Worm (Caenorhabditis elegans): ENCODE data around the gene Y41E3.18.

Y41E3.18 gene

DNA sequence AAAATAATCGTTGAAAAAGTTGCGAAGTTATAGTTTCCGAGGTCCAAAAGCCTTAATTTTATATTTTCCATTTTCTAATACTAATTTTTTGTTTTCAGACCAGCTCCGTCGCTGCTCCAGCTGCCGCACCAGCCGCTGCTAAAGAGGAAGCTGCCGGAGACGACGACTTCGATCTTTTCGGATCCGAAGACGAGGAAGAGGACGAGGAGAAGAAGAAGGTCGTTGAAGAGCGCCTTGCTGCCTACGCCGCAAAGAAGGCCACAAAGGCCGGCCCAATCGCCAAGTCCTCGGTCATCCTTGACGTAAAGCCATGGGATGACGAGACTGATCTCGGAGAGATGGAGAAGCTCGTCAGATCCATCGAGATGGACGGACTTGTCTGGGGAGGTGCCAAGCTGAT, 26.7 kb downstream of the Y41E3.18 start (continued):
- TF ChIP-seq ztf-26 (tag; optimal IDR thresholded peaks at IDR 0.05) (no peak), ama-1 (optimal IDR thresholded peaks at IDR 0.05) (no peak), ama-1 (GFP tag; optimal IDR thresholded peaks at IDR 0.05) (no peak), F33H1.4 (GFP tag; IDR thresholded peaks at IDR 0.05) (no peak), Y95B8A.8 (GFP tag; IDR thresholded peaks at IDR 0.05) (no peak), him-1 (tag; optimal IDR thresholded peaks at IDR 0.05) (no peak), aptf-2 (GFP tag; conservative IDR thresholded peaks at IDR 0.05) (no peak), pbrm-1 (GFP tag; IDR thresholded peaks at IDR 0.05) (0 out of 2 replicates have a peak, but pooled peaks have one; percentile 9), F22D6.2 (tag; optimal IDR thresholded peaks at IDR 0.05) (no peak), ztf-18 (tag; optimal IDR thresholded peaks at IDR 0.05) (no peak), ceh-27 (GFP tag; optimal IDR thresholded peaks at IDR 0.05) (no peak), lsy-27 (tag; optimal IDR thresholded peaks at IDR 0.05; ENCODE audit: borderline replicate concordance, insufficient read depth) (no peak), hlh-26 (GFP tag; conservative IDR thresholded peaks at IDR 0.05) (no peak), zim-3 (tag; optimal IDR thresholded peaks at IDR 0.05) (no peak), xnd-1 (tag; optimal IDR thresholded peaks at IDR 0.05) (no peak), mcd-1 (GFP tag; IDR thresholded peaks at IDR 0.05) (peak; percentile 34; the same call in 1 of the 2 replicates), nfya-2 (GFP tag; IDR thresholded peaks at IDR 0.05) (no peak), ets-4 (GFP tag; optimal IDR thresholded peaks at IDR 0.05) (no peak), gei-17 (GFP tag; optimal IDR thresholded peaks at IDR 0.05) (no peak), let-526 (GFP tag; IDR thresholded peaks at IDR 0.05) (no peak), B0019.2 (GFP tag; conservative IDR thresholded peaks at IDR 0.05) (no peak), attf-3 (GFP tag; conservative IDR thresholded peaks at IDR 0.05) (no peak), ceh-40 (GFP tag; IDR thresholded peaks at IDR 0.05) (no peak), aptf-3 (GFP tag; IDR thresholded peaks at IDR 0.05) (no peak), lsl-1 (GFP tag; optimal IDR thresholded peaks at IDR 0.05) (no peak)

DNA sequence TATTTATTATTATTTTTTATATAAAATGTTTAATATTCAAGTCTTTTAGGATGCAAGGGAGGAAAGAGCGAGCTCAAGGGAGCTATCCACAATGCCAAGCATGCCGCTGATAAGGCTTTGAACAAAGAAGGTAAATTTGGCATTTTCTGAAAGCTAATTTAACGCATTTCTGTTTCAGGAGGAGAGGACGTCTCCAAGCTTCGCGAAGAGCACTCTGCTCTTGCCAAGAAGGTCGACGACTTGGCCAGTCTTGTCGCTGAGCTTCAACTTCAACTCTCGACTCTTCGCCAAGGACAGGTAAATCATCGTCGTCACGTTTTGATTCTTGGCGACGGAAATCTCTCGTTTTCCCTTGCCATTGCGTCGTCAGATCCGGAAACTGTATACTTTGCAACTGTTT, 28.1 kb downstream of the Y41E3.18 start:
- TF ChIP-seq F39B2.1 (GFP tag; IDR thresholded peaks at IDR 0.05): no peak
- TF ChIP-seq F22D6.2 (tag; optimal IDR thresholded peaks at IDR 0.05): no peak
- TF ChIP-seq ceh-40 (GFP tag; IDR thresholded peaks at IDR 0.05): no peak
- TF ChIP-seq B0019.2 (GFP tag; conservative IDR thresholded peaks at IDR 0.05): no peak
- TF ChIP-seq ceh-58 (GFP tag; IDR thresholded peaks at IDR 0.05): no peak
- peak; percentile 51; the same call in 1 of the 2 replicates for TF ChIP-seq attf-6 (GFP tag; IDR thresholded peaks at IDR 0.05)
- TF ChIP-seq nhr-90 (tag; optimal IDR thresholded peaks at IDR 0.05): no peak
- no peak for TF ChIP-seq somi-1 (GFP tag; optimal IDR thresholded peaks at IDR 0.05)
- 0 out of 2 replicates have a peak, but pooled peaks have one; percentile 17 for TF ChIP-seq madf-3 (GFP tag; IDR thresholded peaks at IDR 0.05)
- TF ChIP-seq ceh-100 (GFP tag; IDR thresholded peaks at IDR 0.05): no peak
- TF ChIP-seq madf-10 (tag; optimal IDR thresholded peaks at IDR 0.05): no peak
- TF ChIP-seq dpff-1 (tag; optimal IDR thresholded peaks at IDR 0.05): no peak
- no peak for TF ChIP-seq K11D2.4 (GFP tag; IDR thresholded peaks at IDR 0.05)

DNA sequence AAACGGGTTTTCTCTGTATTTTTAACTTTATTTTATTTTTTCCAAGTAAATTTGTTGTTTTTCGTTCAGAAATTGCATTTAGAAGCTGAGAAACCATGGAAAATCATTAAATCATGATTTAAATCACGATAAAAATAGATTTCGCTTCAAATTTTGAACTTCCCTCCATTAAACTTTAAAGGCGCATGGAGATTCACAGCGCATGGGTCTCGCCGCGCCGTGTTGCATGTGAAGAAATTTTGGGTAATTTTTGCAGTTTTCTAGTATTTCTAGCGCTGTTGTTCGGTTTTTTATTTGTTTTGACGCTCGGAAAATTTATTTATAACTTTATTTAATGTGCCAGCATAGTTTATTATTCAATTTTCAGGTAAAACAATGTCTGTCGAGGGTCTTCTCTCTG, 28.6 kb downstream of the Y41E3.18 start, which contains the start of gene eef-1B.2:
Gene eef-1B.2 (plus strand): TSS at position 358 of the 400 bp plus-strand sequence.
- TF ChIP-seq B0336.3 (GFP tag; IDR thresholded peaks at IDR 0.05) (0 out of 2 replicates have a peak, but pooled peaks have one; percentile 35), attf-6 (GFP tag; IDR thresholded peaks at IDR 0.05) (peak; percentile 64; the same call in 1 of the 2 replicates), D2030.7 (GFP tag; IDR thresholded peaks at IDR 0.05) (0 out of 2 replicates have a peak, but pooled peaks have one; percentile 36), madf-6 (GFP tag; IDR thresholded peaks at IDR 0.05) (peak; percentile 56; the same call in 1 of the 2 replicates), K12H6.12 (tag; optimal IDR thresholded peaks at IDR 0.05) (no peak), mcd-1 (GFP tag; IDR thresholded peaks at IDR 0.05) (peak; percentile 43; the same call in 1 of the 2 replicates), snpc-1.1 (tag; optimal IDR thresholded peaks at IDR 0.05; ENCODE audit: insufficient read depth) (peak; percentile 12), F33H1.4 (GFP tag; IDR thresholded peaks at IDR 0.05) (peak; percentile 82), cebp-1 (GFP tag; IDR thresholded peaks at IDR 0.05) (no peak), cebp-1 (tag; optimal IDR thresholded peaks at IDR 0.05) (peak; percentile 50), ceh-91 (GFP tag; IDR thresholded peaks at IDR 0.05) (no peak), sdz-38 (tag; optimal IDR thresholded peaks at IDR 0.05) (no peak), lin-54 (GFP tag; optimal IDR thresholded peaks at IDR 0.05) (peak; percentile 91), ceh-27 (GFP tag; optimal IDR thresholded peaks at IDR 0.05) (peak; percentile 5), F23B12.7 (tag; optimal IDR thresholded peaks at IDR 0.05; ENCODE audit: insufficient read depth) (peak; percentile 62), attf-5 (GFP tag; optimal IDR thresholded peaks at IDR 0.05) (peak; percentile 51), zfh-2 (GFP tag; conservative IDR thresholded peaks at IDR 0.05) (no peak)

Measured in whole organism, young adult.